Worm (Caenorhabditis elegans): Measurements from ENCODE around the gene srt-30.

- TF ChIP-seq him-1 (tag; optimal IDR thresholded peaks at IDR 0.05) (no peak), W03F9.2 (tag; optimal IDR thresholded peaks at IDR 0.05) (no peak), dao-5 (tag; optimal IDR thresholded peaks at IDR 0.05) (no peak)
Measured at ce11 chrV:3807846-3808245, 7.6 kb upstream of the srt-30 start.

All from whole organism, L4/young adult.